Fruit fly (Drosophila melanogaster): ENCODE measurements around the gene CAHbeta.

dm6 chr3R:8997397-8997796, 16.7 kb downstream of the CAHbeta start, which contains the start of gene CG11977:
- TF ChIP-seq CG8478 (optimal IDR thresholded peaks at IDR 0.05) = no peak
- TF ChIP-seq CTCF (optimal IDR thresholded peaks at IDR 0.05) = no peak
